Fruit fly (Drosophila melanogaster): ENCODE measurements around the gene CG42264.

The CG42264 gene

dm6 chrX:5737676-5738220 lies 38.7 kb downstream of the CG42264 start, which contains the start of gene Snx27 (continued):
- TF ChIP-seq pan (optimal IDR thresholded peaks at IDR 0.05) (no peak), pan (GFP tag; optimal IDR thresholded peaks at IDR 0.05 in 1 of 2, IDR thresholded peaks at IDR 0.05 in 1 of 2) (peak in 1 of 2 experiments; percentile 5), CG4730 (GFP tag; IDR thresholded peaks at IDR 0.05) (no peak), Kr (GFP tag; optimal IDR thresholded peaks at IDR 0.05) (no peak), Dp (GFP tag; optimal IDR thresholded peaks at IDR 0.05) (peak; percentile 70), CG15514 (GFP tag; optimal IDR thresholded peaks at IDR 0.05) (peak; percentile 89), Xrp1 (GFP tag; IDR thresholded peaks at IDR 0.05) (0 out of 2 replicates have a peak, but pooled peaks have one; percentile 24), row (GFP tag; IDR thresholded peaks at IDR 0.05) (peak; percentile 57), pfk (GFP tag; optimal IDR thresholded peaks at IDR 0.05) (peak; percentile 18), CG12391 (tag; optimal IDR thresholded peaks at IDR 0.05) (peak; percentile 54), HLH4C (GFP tag; IDR thresholded peaks at IDR 0.05; ENCODE audit: partially characterized antibody) (peak; percentile 99), dati (GFP tag; IDR thresholded peaks at IDR 0.05) (no peak), slp2 (GFP tag; optimal IDR thresholded peaks at IDR 0.05) (no peak), Mad (GFP tag; optimal IDR thresholded peaks at IDR 0.05) (peak; percentile 47), slbo (GFP tag; IDR thresholded peaks at IDR 0.05) (peak; percentile 80), CG12071 (GFP tag; optimal IDR thresholded peaks at IDR 0.05) (no peak), sqz (GFP tag; optimal IDR thresholded peaks at IDR 0.05) (peak; percentile 21), CG13624 (GFP tag; optimal IDR thresholded peaks at IDR 0.05) (peak; percentile 75), lbe (GFP tag; optimal IDR thresholded peaks at IDR 0.05) (peak; percentile 79), vnd (GFP tag; IDR thresholded peaks at IDR 0.05; ENCODE audit: partially characterized antibody) (peak; percentile 99), CG42726 (GFP tag; IDR thresholded peaks at IDR 0.05; ENCODE audit: partially characterized antibody) (peak; percentile 100), ato (GFP tag; IDR thresholded peaks at IDR 0.05; ENCODE audit: partially characterized antibody) (peak; percentile 100), CHES-1-like (GFP tag; optimal IDR thresholded peaks at IDR 0.05) (peak; percentile 70), CG1647 (GFP tag; optimal IDR thresholded peaks at IDR 0.05) (peak; percentile 60), chn (GFP tag; optimal IDR thresholded peaks at IDR 0.05) (peak; percentile 41), CG8281 (tag; optimal IDR thresholded peaks at IDR 0.05) (no peak), CG30020 (tag; optimal IDR thresholded peaks at IDR 0.05) (peak; percentile 42), bcd (GFP tag; optimal IDR thresholded peaks at IDR 0.05) (peak; percentile 53), CG17359 (tag; optimal IDR thresholded peaks at IDR 0.05) (peak; percentile 35), CG2202 (tag; optimal IDR thresholded peaks at IDR 0.05) (peak; percentile 13), CG12155 (GFP tag; optimal IDR thresholded peaks at IDR 0.05) (peak; percentile 35), toy (GFP tag; IDR thresholded peaks at IDR 0.05) (no peak), CG34376 (GFP tag; optimal IDR thresholded peaks at IDR 0.05) (peak; percentile 15), tap (tag; optimal IDR thresholded peaks at IDR 0.05) (no peak), Atf3 (GFP tag; optimal IDR thresholded peaks at IDR 0.05) (no peak), lilli (GFP tag; optimal IDR thresholded peaks at IDR 0.05) (peak; percentile 58), CG18011 (GFP tag; optimal IDR thresholded peaks at IDR 0.05) (no peak), unc-4 (GFP tag; IDR thresholded peaks at IDR 0.05; ENCODE audit: partially characterized antibody) (peak; percentile 99), CG14050 (GFP tag; IDR thresholded peaks at IDR 0.05) (no peak), CG4820 (GFP tag; optimal IDR thresholded peaks at IDR 0.05) (no peak), CG17829 (tag; optimal IDR thresholded peaks at IDR 0.05) (peak; percentile 57), gsb-n (tag; optimal IDR thresholded peaks at IDR 0.05) (peak; percentile 97), MBD-R2 (GFP tag; IDR thresholded peaks at IDR 0.05) (peak; percentile 47), NC2α (GFP tag; optimal IDR thresholded peaks at IDR 0.05) (no peak), stc (GFP tag; IDR thresholded peaks at IDR 0.05) (no peak), CG6765 (GFP tag; optimal IDR thresholded peaks at IDR 0.05) (no peak), Fer2 (tag; optimal IDR thresholded peaks at IDR 0.05) (no peak), tgo (GFP tag; IDR thresholded peaks at IDR 0.05) (no peak), cg (GFP tag; optimal IDR thresholded peaks at IDR 0.05) (peak; percentile 70), CG8924 (tag; optimal IDR thresholded peaks at IDR 0.05) (peak; percentile 43)
